Fruit fly (Drosophila melanogaster) whole organism, embryonic: Measurements from ENCODE around the gene CG5521.

Experiments used
- Atf3 ChIP-seq: fragments of 200-800 bp; sonication (Bioruptor generic); optimal IDR thresholded peaks from 3 replicates; lab custom pipeline; 2016; ENCODE audit warnings: missing biosample characterization, missing genetic modification characterization
- Awh ChIP-seq: fragments of 200-800 bp; sonication (Bioruptor generic); IDR thresholded peaks from 2 replicates; pipeline ENCODE4, ENCODE4 v1.3.6; 2022; ENCODE audit warnings: missing biosample characterization, missing genetic modification characterization
- B-H2 ChIP-seq: fragments of 200-800 bp; sonication (Bioruptor generic); optimal IDR thresholded peaks from 2 replicates; lab custom pipeline; 2018; ENCODE audit warnings: missing biosample characterization, mild to moderate bottlenecking, missing genetic modification characterization
- CG11085 ChIP-seq: fragments of 200-800 bp; sonication (Bioruptor generic); IDR thresholded peaks from 2 replicates; pipeline ENCODE4 v1.3.6; 2022; ENCODE audit warnings: missing biosample characterization, missing genetic modification characterization
- CG11398 ChIP-seq: fragments of 200-800 bp; sonication (Bioruptor generic); optimal IDR thresholded peaks from 2 replicates; lab custom pipeline; 2016; ENCODE audit warnings: missing biosample characterization, missing genetic modification characterization
- CG12299 ChIP-seq: fragments of 200-800 bp; sonication (Bioruptor generic); optimal IDR thresholded peaks from 2 replicates; lab custom pipeline; 2018; ENCODE audit warnings: missing biosample characterization, mild to moderate bottlenecking, missing genetic modification characterization
- CG13424 ChIP-seq: fragments of 200-800 bp; sonication (Bioruptor generic); optimal IDR thresholded peaks from 2 replicates; lab custom pipeline; 2019; ENCODE audit warnings: missing biosample characterization, mild to moderate bottlenecking, missing genetic modification characterization, moderate library complexity
- CG14860 ChIP-seq: fragments of 200-800 bp; sonication (Bioruptor generic); IDR thresholded peaks from 3 replicates; pipeline ENCODE4 v1.3.6; 2022; ENCODE audit warnings: missing biosample characterization, missing genetic modification characterization; ENCODE audit not compliant: partially characterized antibody
- CG14965 ChIP-seq: fragments of 200-800 bp; sonication (Bioruptor generic); optimal IDR thresholded peaks from 2 replicates; lab custom pipeline; 2016; ENCODE audit warnings: missing biosample characterization, missing genetic modification characterization, borderline replicate concordance
- CG15479 ChIP-seq: fragments of 200-800 bp; sonication (Bioruptor generic); optimal IDR thresholded peaks from 3 replicates; lab custom pipeline; 2019; ENCODE audit warnings: missing biosample characterization, mild to moderate bottlenecking, missing genetic modification characterization, moderate library complexity
- CG1602 ChIP-seq: fragments of 200-800 bp; sonication (Bioruptor generic); optimal IDR thresholded peaks from 3 replicates; lab custom pipeline; 2016; ENCODE audit warnings: missing biosample characterization, missing genetic modification characterization
- CG1647 ChIP-seq: fragments of 200-800 bp; sonication (Bioruptor generic); optimal IDR thresholded peaks from 3 replicates; lab custom pipeline; 2016; ENCODE audit warnings: missing biosample characterization, missing genetic modification characterization
- CG16863 ChIP-seq: fragments of 200-800 bp; sonication (Bioruptor generic); optimal IDR thresholded peaks from 3 replicates; lab custom pipeline; 2016; ENCODE audit warnings: missing biosample characterization, missing genetic modification characterization
- CG17385 ChIP-seq: fragments of 200-800 bp; sonication (Bioruptor generic); optimal IDR thresholded peaks from 3 replicates; lab custom pipeline; 2018; ENCODE audit warnings: missing biosample characterization, mild to moderate bottlenecking, missing genetic modification characterization
- CG18011 ChIP-seq: fragments of 200-800 bp; sonication (Bioruptor generic); optimal IDR thresholded peaks from 2 replicates; lab custom pipeline; 2017; ENCODE audit warnings: missing biosample characterization, missing genetic modification characterization, mild to moderate bottlenecking, moderate library complexity, missing genotype
- CG1832 ChIP-seq: fragments of 200-800 bp; sonication (Bioruptor generic); optimal IDR thresholded peaks from 2 replicates; lab custom pipeline; 2017; ENCODE audit warnings: missing biosample characterization, mild to moderate bottlenecking, missing genetic modification characterization, inconsistent platforms
- CG2120 ChIP-seq: fragments of 200-800 bp; sonication (Bioruptor generic); optimal IDR thresholded peaks from 3 replicates; lab custom pipeline; 2016; ENCODE audit warnings: missing biosample characterization, missing genetic modification characterization
- CG2202 ChIP-seq: fragments of 200-800 bp; sonication (Bioruptor generic); optimal IDR thresholded peaks from 2 replicates; lab custom pipeline; 2018; ENCODE audit warnings: missing biosample characterization, mild to moderate bottlenecking, missing genetic modification characterization
- CG31441 ChIP-seq: fragments of 200-800 bp; sonication (Bioruptor generic); IDR thresholded peaks from 2 replicates; pipeline ENCODE4 v1.3.6; 2022; ENCODE audit warnings: missing biosample characterization, missing genetic modification characterization
- CG3281 ChIP-seq: fragments of 200-800 bp; sonication (Bioruptor generic); optimal IDR thresholded peaks from 3 replicates; lab custom pipeline; 2017; ENCODE audit warnings: missing biosample characterization, mild to moderate bottlenecking, missing genetic modification characterization
- CG3407 ChIP-seq: fragments of 200-800 bp; sonication (Bioruptor generic); optimal IDR thresholded peaks from 2 replicates; lab custom pipeline; 2018; ENCODE audit warnings: missing biosample characterization, mild to moderate bottlenecking, missing genetic modification characterization
- CG4360 ChIP-seq: fragments of 200-800 bp; sonication (Bioruptor generic); IDR thresholded peaks from 2 replicates; pipeline ENCODE4 v1.3.6; 2022; ENCODE audit warnings: missing biosample characterization, missing genetic modification characterization
- CG6765 ChIP-seq: fragments of 200-800 bp; sonication (Bioruptor generic); optimal IDR thresholded peaks from 3 replicates; lab custom pipeline; 2017; ENCODE audit warnings: missing biosample characterization, mild to moderate bottlenecking, missing genetic modification characterization
- CG7372 ChIP-seq: fragments of 200-800 bp; sonication (Bioruptor generic); IDR thresholded peaks from 2 replicates; pipeline ENCODE4 v1.3.6; 2022; ENCODE audit warnings: missing biosample characterization, missing genetic modification characterization
- CG9817 ChIP-seq: fragments of 200-800 bp; sonication (Bioruptor generic); optimal IDR thresholded peaks from 2 replicates; lab custom pipeline; 2018; ENCODE audit warnings: missing biosample characterization, mild to moderate bottlenecking, missing genetic modification characterization, moderate library complexity
- CG9876 ChIP-seq: fragments of 200-800 bp; sonication (Bioruptor generic); optimal IDR thresholded peaks from 2 replicates; lab custom pipeline; 2016; ENCODE audit warnings: missing biosample characterization, missing genetic modification characterization
- Chrac-16 ChIP-seq: fragments of 200-800 bp; sonication (Bioruptor generic); optimal IDR thresholded peaks from 3 replicates; lab custom pipeline; 2016; ENCODE audit warnings: missing biosample characterization, missing genetic modification characterization
- Deaf1 ChIP-seq: fragments of 200-800 bp; optimal IDR thresholded peaks from 3 replicates; lab custom pipeline; 2019; ENCODE audit warnings: missing biosample characterization, mild to moderate bottlenecking, missing genetic modification characterization, moderate library complexity
- Hmr ChIP-seq: fragments of 200-800 bp; sonication (Bioruptor generic); optimal IDR thresholded peaks from 3 replicates; lab custom pipeline; 2017; ENCODE audit warnings: mild to moderate bottlenecking, missing biosample characterization, missing genetic modification reagents, missing genetic modification characterization
- NK7.1 ChIP-seq: fragments of 200-800 bp; sonication (Bioruptor generic); optimal IDR thresholded peaks from 3 replicates; lab custom pipeline; 2016; ENCODE audit warnings: missing biosample characterization, missing genetic modification characterization
- Nf-YC ChIP-seq: fragments of 200-800 bp; optimal IDR thresholded peaks from 3 replicates; lab custom pipeline; 2019; ENCODE audit warnings: missing biosample characterization, mild to moderate bottlenecking, missing genetic modification characterization, moderate library complexity
- Optix ChIP-seq: fragments of 200-800 bp; sonication (Bioruptor generic); IDR thresholded peaks from 3 replicates; pipeline ENCODE4 v1.3.6; 2022; ENCODE audit warnings: missing biosample characterization, missing genetic modification characterization
- Stat92E ChIP-seq, 3 experiments: fragments of >200 bp in 2 of 3; fragments of 200-800 bp in 1 of 3; sonication (Bioruptor generic) in 1 of 3; optimal IDR thresholded peaks; 2 replicates each; lab custom pipeline; 2017 to 2019; ENCODE audit warnings: missing biosample characterization in 3 of 3, missing genetic modification characterization in 3 of 3, mild to moderate bottlenecking in 1 of 3, moderate library complexity in 1 of 3
- Taf1 ChIP-seq: fragments of 200-800 bp; sonication (Bioruptor generic); IDR thresholded peaks from 2 replicates; pipeline ENCODE4 v1.3.6; 2022; ENCODE audit warnings: missing biosample characterization, missing genetic modification characterization
- Trl ChIP-seq, 3 experiments: fragments of >200 bp in 2 of 3; fragments of 200-800 bp in 1 of 3; sonication (Bioruptor generic) in 1 of 3; optimal IDR thresholded peaks; 2 replicates in 1 of 3; 3 replicates in 2 of 3; lab custom pipeline; 2016 to 2017; ENCODE audit warnings: missing biosample characterization in 1 of 3, missing genetic modification characterization in 1 of 3
- Xbp1 ChIP-seq: fragments of 200-800 bp; sonication (Bioruptor generic); optimal IDR thresholded peaks from 3 replicates; lab custom pipeline; 2016; ENCODE audit warnings: missing biosample characterization, mild to moderate bottlenecking, missing genetic modification characterization
- YL-1 ChIP-seq: fragments of 200-800 bp; sonication (Bioruptor generic); optimal IDR thresholded peaks from 3 replicates; lab custom pipeline; 2017; ENCODE audit warnings: missing biosample characterization, mild to moderate bottlenecking, missing genetic modification characterization
- cas ChIP-seq: fragments of 200-800 bp; sonication (Bioruptor generic); IDR thresholded peaks from 2 replicates; pipeline ENCODE4 v1.3.6; 2022; ENCODE audit warnings: missing biosample characterization, missing genetic modification characterization
- dati ChIP-seq: fragments of 200-800 bp; sonication (Bioruptor generic); IDR thresholded peaks from 2 replicates; pipeline ENCODE4 v1.3.6; 2022; ENCODE audit warnings: missing biosample characterization, missing genetic modification characterization
- gcm2 ChIP-seq: fragments of 200-800 bp; sonication (Bioruptor generic); optimal IDR thresholded peaks from 2 replicates; lab custom pipeline; 2016; ENCODE audit warnings: missing biosample characterization, missing genetic modification characterization
- hkb ChIP-seq, 2 experiments: fragments of 200-800 bp in 1 of 2; fragments of >200 bp in 1 of 2; sonication (Bioruptor generic) in 1 of 2; IDR thresholded peaks in 1 of 2; optimal IDR thresholded peaks in 1 of 2; 2 replicates each; pipeline versions ENCODE4 v1.3.6 to Lab custom; 2017 to 2022; ENCODE audit warnings: missing biosample characterization in 1 of 2, missing genetic modification characterization in 1 of 2
- jumu ChIP-seq: fragments of 200-800 bp; sonication (Bioruptor generic); optimal IDR thresholded peaks from 3 replicates; lab custom pipeline; 2016; ENCODE audit warnings: missing biosample characterization, missing genetic modification characterization
- knrl ChIP-seq: fragments of 200-800 bp; sonication (Bioruptor generic); IDR thresholded peaks from 3 replicates; pipeline ENCODE4 v1.3.6; 2022; ENCODE audit warnings: missing biosample characterization, missing genetic modification characterization; ENCODE audit not compliant: partially characterized antibody
- odd ChIP-seq: fragments of 200-800 bp; sonication (Bioruptor generic); optimal IDR thresholded peaks from 2 replicates; lab custom pipeline; 2017; ENCODE audit warnings: missing biosample characterization, mild to moderate bottlenecking, missing genetic modification characterization
- pnt ChIP-seq: fragments of 200-800 bp; sonication (Bioruptor generic); optimal IDR thresholded peaks from 3 replicates; lab custom pipeline; 2016; ENCODE audit warnings: missing biosample characterization, missing genetic modification characterization
- prd ChIP-seq, 3 experiments: fragments of >200 bp in 2 of 3; fragments of 200-800 bp in 1 of 3; sonication (Bioruptor generic) in 1 of 3; optimal IDR thresholded peaks in 2 of 3; IDR thresholded peaks in 1 of 3; 2 replicates in 2 of 3; 3 replicates in 1 of 3; pipeline versions ENCODE4 v1.3.6 to Lab custom; 2017 to 2022; ENCODE audit warnings: missing biosample characterization in 1 of 3, missing genetic modification characterization in 1 of 3
- pum ChIP-seq: fragments of 200-800 bp; sonication (Bioruptor generic); optimal IDR thresholded peaks from 2 replicates; lab custom pipeline; 2016; ENCODE audit warnings: missing biosample characterization, missing genetic modification characterization
- unc-4 ChIP-seq: fragments of 200-800 bp; sonication (Bioruptor generic); IDR thresholded peaks from 2 replicates; pipeline ENCODE4 v1.3.6; 2022; ENCODE audit warnings: missing biosample characterization, missing genetic modification characterization; ENCODE audit not compliant: partially characterized antibody

The CG5521 gene

dm6 chr3R:26989802-26990509, 23.2 kb downstream of the CG5521 start, which contains the start of gene CG31076 (continued):
- TF ChIP-seq Xbp1 (GFP tag; lab: Kevin White, UChicago) (peak; percentile 11), Optix (GFP tag; lab: Robert Waterston, UW) (no peak), CG18011 (GFP tag; lab: Kevin White, UChicago) (no peak), CG7372 (GFP tag; lab: Robert Waterston, UW) (no peak), NK7.1 (GFP tag; lab: Kevin White, UChicago) (no peak), CG2120 (GFP tag; lab: Kevin White, UChicago) (no peak), CG1832 (GFP tag; lab: Kevin White, UChicago) (no peak), CG9817 (tag; lab: Kevin White, UChicago) (no peak), dati (GFP tag; lab: Robert Waterston, UW) (no peak), CG13424 (tag; lab: Kevin White, UChicago) (peak; percentile 49), CG17385 (GFP tag; lab: Kevin White, UChicago) (peak; percentile 6), CG9876 (no peak), CG14860 (GFP tag; lab: Robert Waterston, UW) (no peak), CG4360 (GFP tag; lab: Robert Waterston, UW) (no peak), pnt (no peak), Chrac-16 (GFP tag; lab: Kevin White, UChicago) (no peak), knrl (GFP tag; lab: Robert Waterston, UW) (no peak), CG16863 (GFP tag; lab: Kevin White, UChicago) (no peak), Stat92E (GFP tag; optimal IDR thresholded peaks at IDR 0.05; lab: Kevin White, UChicago) (no peak), hkb (optimal IDR thresholded peaks at IDR 0.05; lab: Kevin White, UChicago) (no peak), hkb (GFP tag; IDR thresholded peaks at IDR 0.05; lab: Robert Waterston, UW) (no peak), Nf-YC (tag; lab: Kevin White, UChicago) (peak; percentile 31), Trl (optimal IDR thresholded peaks at IDR 0.05; lab: Kevin White, UChicago) (no peak), Trl (GFP tag; optimal IDR thresholded peaks at IDR 0.05; lab: Kevin White, UChicago) (no peak), odd (GFP tag; lab: Kevin White, UChicago) (peak; percentile 22), YL-1 (GFP tag; lab: Kevin White, UChicago) (no peak), CG11085 (GFP tag; lab: Robert Waterston, UW) (no peak), CG6765 (GFP tag; lab: Kevin White, UChicago) (no peak), gcm2 (GFP tag; lab: Kevin White, UChicago) (no peak), CG1602 (GFP tag; lab: Kevin White, UChicago) (no peak), CG3407 (GFP tag; lab: Kevin White, UChicago) (no peak), CG15479 (GFP tag; lab: Kevin White, UChicago) (no peak), prd (optimal IDR thresholded peaks at IDR 0.05; lab: Kevin White, UChicago) (no peak), prd (GFP tag; IDR thresholded peaks at IDR 0.05; lab: Robert Waterston, UW) (peak; percentile 37; the same call in 1 of the 3 replicates), Hmr (peak; percentile 18), CG12299 (tag; lab: Kevin White, UChicago) (no peak), CG11398 (GFP tag; lab: Kevin White, UChicago) (no peak), unc-4 (GFP tag; lab: Robert Waterston, UW) (no peak), Deaf1 (peak; percentile 34), CG3281 (GFP tag; lab: Kevin White, UChicago) (peak; percentile 14), CG14965 (GFP tag; lab: Kevin White, UChicago) (no peak), CG1647 (no peak), Atf3 (GFP tag; lab: Kevin White, UChicago) (no peak), pum (GFP tag; lab: Kevin White, UChicago) (no peak), cas (GFP tag; lab: Robert Waterston, UW) (0 out of 2 replicates have a peak, but pooled peaks have one; percentile 19), CG31441 (peak; percentile 48; the same call in 1 of the 2 replicates), B-H2 (GFP tag; lab: Kevin White, UChicago) (no peak), jumu (no peak), Taf1 (GFP tag; lab: Robert Waterston, UW) (no peak), Awh (GFP tag; lab: Robert Waterston, UW) (no peak), CG2202 (no peak)
